Worm (Caenorhabditis elegans) whole organism, young adult: ENCODE data around the gene srx-77.

ENCODE experiments used
- B0336.3 ChIP-seq: fragments of 200-800 bp; sonication (Bioruptor generic); IDR thresholded peaks from 2 replicates; pipeline ENCODE4 v1.3.6; 2022; ENCODE audit warnings: missing genetic modification characterization, missing compliant biosample characterization
- C17E4.6 ChIP-seq: fragments of 200-800 bp; sonication (Bioruptor generic); IDR thresholded peaks from 2 replicates; pipeline ENCODE4 v1.3.6; 2022; ENCODE audit warnings: missing genetic modification reagents, missing genetic modification characterization, missing compliant biosample characterization
- D2030.7 ChIP-seq: fragments of 200-800 bp; sonication (Bioruptor generic); IDR thresholded peaks from 2 replicates; pipeline ENCODE4 v1.3.6; 2022; ENCODE audit warnings: missing genetic modification reagents, missing genetic modification characterization, missing compliant biosample characterization
- F52B5.7 ChIP-seq: sonication (generic microtip); optimal IDR thresholded peaks from 2 replicates; lab custom pipeline; 2016; ENCODE audit warnings: mild to moderate bottlenecking, missing genetic modification characterization, missing compliant biosample characterization
- F57A8.1 ChIP-seq: fragments of 200-800 bp; sonication (Bioruptor generic); optimal IDR thresholded peaks from 2 replicates; lab custom pipeline; 2018; ENCODE audit warnings: mild to moderate bottlenecking, missing genetic modification characterization, moderate library complexity, missing compliant biosample characterization
- T07F8.4 ChIP-seq: sonication (generic microtip); optimal IDR thresholded peaks from 2 replicates; lab custom pipeline; 2016; ENCODE audit warnings: mild to moderate bottlenecking, missing genetic modification characterization, moderate library complexity, missing compliant biosample characterization
- ZK185.1 ChIP-seq: sonication (generic microtip); optimal IDR thresholded peaks from 2 replicates; lab custom pipeline; 2016; ENCODE audit warnings: mild to moderate bottlenecking, missing genetic modification characterization, missing compliant biosample characterization; ENCODE audit not compliant: poor library complexity, severe bottlenecking
- akir-1 ChIP-seq: fragments of 200-800 bp; sonication (Bioruptor generic); optimal IDR thresholded peaks from 2 replicates; lab custom pipeline; 2018; ENCODE audit warnings: mild to moderate bottlenecking, missing genetic modification characterization, moderate library complexity, missing compliant biosample characterization
- aptf-2 ChIP-seq: fragments of 200-800 bp; sonication (Bioruptor generic); conservative IDR thresholded peaks from 2 replicates; pipeline ENCODE4 v1.3.6; 2022; ENCODE audit warnings: missing genetic modification reagents, missing genetic modification characterization, missing compliant biosample characterization
- atf-7 ChIP-seq: sonication (generic microtip); optimal IDR thresholded peaks from 2 replicates; lab custom pipeline; 2017; ENCODE audit warnings: mild to moderate bottlenecking, missing genetic modification characterization, missing compliant biosample characterization
- attf-3 ChIP-seq: fragments of 200-800 bp; sonication (Bioruptor generic); conservative IDR thresholded peaks from 2 replicates; pipeline ENCODE4 v1.3.6; 2022; ENCODE audit warnings: missing genetic modification reagents, missing genetic modification characterization, missing compliant biosample characterization
- bed-1 ChIP-seq: fragments of 200-800 bp; sonication (Bioruptor generic); IDR thresholded peaks from 2 replicates; pipeline ENCODE4 v1.3.6; 2022; ENCODE audit warnings: missing genetic modification reagents, missing genetic modification characterization, missing compliant biosample characterization
- cebp-2 ChIP-seq: fragments of 200-800 bp; sonication (Bioruptor generic); IDR thresholded peaks from 2 replicates; pipeline ENCODE4 v1.3.6; 2022; ENCODE audit warnings: missing genetic modification characterization, missing compliant biosample characterization
- ceh-100 ChIP-seq: fragments of 200-800 bp; sonication (Bioruptor generic); IDR thresholded peaks from 2 replicates; pipeline ENCODE4 v1.3.6; 2022; ENCODE audit warnings: missing genetic modification reagents, missing genetic modification characterization, missing compliant biosample characterization
- ceh-91 ChIP-seq: fragments of 200-800 bp; sonication (Bioruptor generic); IDR thresholded peaks from 2 replicates; pipeline ENCODE4 v1.3.6; 2022; ENCODE audit warnings: missing genetic modification reagents, missing genetic modification characterization, missing compliant biosample characterization
- dox-1 ChIP-seq: fragments of 200-800 bp; sonication (Bioruptor generic); IDR thresholded peaks from 2 replicates; pipeline ENCODE4 v1.3.6; 2022; ENCODE audit warnings: missing genetic modification reagents, missing genetic modification characterization, missing compliant biosample characterization
- dpff-1 ChIP-seq: sonication (generic microtip); optimal IDR thresholded peaks from 2 replicates; lab custom pipeline; 2017; ENCODE audit warnings: mild to moderate bottlenecking, missing genetic modification characterization, missing compliant biosample characterization
- egl-18 ChIP-seq: fragments of 200-800 bp; sonication (Bioruptor generic); IDR thresholded peaks from 2 replicates; pipeline ENCODE4 v1.3.6; 2022; ENCODE audit warnings: missing genetic modification reagents, missing genetic modification characterization, missing compliant biosample characterization
- ekl-4 ChIP-seq: fragments of 200-800 bp; sonication (Bioruptor generic); IDR thresholded peaks from 2 replicates; pipeline ENCODE4 v1.3.6; 2022; ENCODE audit warnings: missing genetic modification reagents, missing genetic modification characterization, missing compliant biosample characterization
- him-1 ChIP-seq: sonication (generic microtip); optimal IDR thresholded peaks from 2 replicates; lab custom pipeline; 2016; ENCODE audit warnings: missing genotype, missing genetic modification reagents, missing genetic modification characterization, missing compliant biosample characterization
- hlh-12 ChIP-seq: sonication (generic microtip); optimal IDR thresholded peaks from 2 replicates; lab custom pipeline; 2016; ENCODE audit warnings: missing genetic modification characterization, missing compliant biosample characterization
- lin-40 ChIP-seq: sonication (generic microtip); optimal IDR thresholded peaks from 2 replicates; lab custom pipeline; 2016; ENCODE audit warnings: missing genetic modification characterization, mild to moderate bottlenecking, missing compliant biosample characterization, missing genotype, missing genetic modification reagents
- lir-1 ChIP-seq: fragments of 200-800 bp; sonication (Bioruptor generic); conservative IDR thresholded peaks from 2 replicates; pipeline ENCODE4 v1.3.6; 2022; ENCODE audit warnings: missing genetic modification reagents, missing genetic modification characterization, missing compliant biosample characterization
- madf-10 ChIP-seq: sonication (generic microtip); optimal IDR thresholded peaks from 2 replicates; lab custom pipeline; 2016; ENCODE audit warnings: mild to moderate bottlenecking, missing genetic modification characterization, missing compliant biosample characterization
- madf-6 ChIP-seq: fragments of 200-800 bp; sonication (Bioruptor generic); IDR thresholded peaks from 2 replicates; pipeline ENCODE4 v1.3.6; 2022; ENCODE audit warnings: missing genetic modification reagents, missing genetic modification characterization, missing compliant biosample characterization
- madf-8 ChIP-seq: fragments of 200-800 bp; sonication (Bioruptor generic); conservative IDR thresholded peaks from 2 replicates; pipeline ENCODE4 v1.3.6; 2022; ENCODE audit warnings: missing genetic modification reagents, missing genetic modification characterization, missing compliant biosample characterization
- nfyb-1 ChIP-seq: fragments of 200-800 bp; sonication (Bioruptor generic); IDR thresholded peaks from 2 replicates; pipeline ENCODE4 v1.3.6; 2022; ENCODE audit warnings: missing genetic modification reagents, missing genetic modification characterization, missing compliant biosample characterization
- pbrm-1 ChIP-seq: fragments of 200-800 bp; sonication (Bioruptor generic); IDR thresholded peaks from 2 replicates; pipeline ENCODE4 v1.3.6; 2022; ENCODE audit warnings: missing genetic modification reagents, missing genetic modification characterization, missing compliant biosample characterization
- rec-8 ChIP-seq, 2 experiments: sonication (generic microtip); optimal IDR thresholded peaks; 2 replicates each; lab custom pipeline; 2016; ENCODE audit warnings: mild to moderate bottlenecking in 2 of 2, missing genetic modification characterization in 2 of 2, missing genetic modification reagents in 2 of 2, missing genotype in 2 of 2, missing biosample characterization in 1 of 2, missing compliant biosample characterization in 1 of 2, moderate library complexity in 1 of 2
- snpc-1.1 ChIP-seq: sonication (generic microtip); optimal IDR thresholded peaks from 2 replicates; lab custom pipeline; 2017; ENCODE audit warnings: missing genetic modification characterization, mild to moderate bottlenecking, missing compliant biosample characterization, antibody characterized with exemption, moderate library complexity, missing genotype, missing genetic modification reagents; ENCODE audit not compliant: insufficient read depth
- snpc-1.3 ChIP-seq: sonication (generic microtip); optimal IDR thresholded peaks from 2 replicates; lab custom pipeline; 2017; ENCODE audit warnings: missing genetic modification characterization, mild to moderate bottlenecking, missing compliant biosample characterization, antibody characterized with exemption, moderate library complexity, missing genotype, missing genetic modification reagents; ENCODE audit not compliant: insufficient read depth
- snpc-4 ChIP-seq, 5 experiments: fragments of 150-350 bp in 1 of 5; sonication (generic microtip) in 4 of 5; optimal IDR thresholded peaks; 2 replicates each; lab custom pipeline; 2014 to 2018; ENCODE audit warnings: missing genetic modification characterization in 5 of 5, missing biosample characterization in 3 of 5, antibody characterized with exemption in 2 of 5, mild to moderate bottlenecking in 2 of 5, missing compliant biosample characterization in 2 of 5, missing genotype in 2 of 5, moderate library complexity in 2 of 5, missing genetic modification reagents in 1 of 5
- somi-1 ChIP-seq: fragments of 200-800 bp; sonication (Bioruptor generic); optimal IDR thresholded peaks from 2 replicates; lab custom pipeline; 2018; ENCODE audit warnings: mild to moderate bottlenecking, missing genetic modification characterization, missing compliant biosample characterization
- tbp1 ChIP-seq: fragments of 200-800 bp; sonication (Bioruptor generic); optimal IDR thresholded peaks from 2 replicates; lab custom pipeline; 2018; ENCODE audit warnings: mild to moderate bottlenecking, missing genetic modification characterization, missing compliant biosample characterization
- unc-130 ChIP-seq: sonication (generic microtip); optimal IDR thresholded peaks from 2 replicates; lab custom pipeline; 2016; ENCODE audit warnings: missing genetic modification reagents, missing genetic modification characterization, missing compliant biosample characterization
- xnd-1 ChIP-seq: sonication (generic microtip); optimal IDR thresholded peaks from 2 replicates; lab custom pipeline; 2016; ENCODE audit warnings: missing genotype, missing genetic modification reagents, missing genetic modification characterization, missing compliant biosample characterization
- ztf-28 ChIP-seq: fragments of 200-800 bp; sonication (Bioruptor generic); IDR thresholded peaks from 2 replicates; pipeline ENCODE4 v1.3.6; 2022; ENCODE audit warnings: missing genetic modification reagents, missing genetic modification characterization, missing compliant biosample characterization
- ztf-3 ChIP-seq: fragments of 200-800 bp; sonication (Bioruptor generic); optimal IDR thresholded peaks from 2 replicates; lab custom pipeline; 2018; ENCODE audit warnings: mild to moderate bottlenecking, missing genetic modification characterization, missing compliant biosample characterization
- ztf-6 ChIP-seq: fragments of 200-800 bp; sonication (Bioruptor generic); IDR thresholded peaks from 2 replicates; pipeline ENCODE4 v1.3.6; 2022; ENCODE audit warnings: missing genetic modification reagents, missing genetic modification characterization, missing compliant biosample characterization

srx-77 gene

ce11 chrV:4686680-4687470, 18.3 kb upstream of the srx-77 start, which contains the start of gene taf-10 (continued):
- no peak for TF ChIP-seq snpc-1.1 (tag; lab: Kevin White, UChicago)
- peak; percentile 18; the same call in 1 of the 2 replicates for TF ChIP-seq madf-8 (GFP tag; lab: Robert Waterston, UW)
- no peak for TF ChIP-seq F52B5.7 (tag; lab: Kevin White, UChicago)
- TF ChIP-seq C17E4.6 (GFP tag; lab: Robert Waterston, UW) = no peak
- no peak for TF ChIP-seq D2030.7
- TF ChIP-seq B0336.3 (GFP tag; lab: Robert Waterston, UW) = no peak
- no peak for TF ChIP-seq ZK185.1 (tag; lab: Kevin White, UChicago)
- peak; percentile 9 for TF ChIP-seq tbp1 (GFP tag; lab: Kevin White, UChicago)
- peak; percentile 49; the same call in 1 of the 2 replicates for TF ChIP-seq pbrm-1 (GFP tag; lab: Robert Waterston, UW)
- no peak for TF ChIP-seq egl-18 (GFP tag; lab: Robert Waterston, UW)
- TF ChIP-seq madf-6 (GFP tag; lab: Robert Waterston, UW) = peak; percentile 17; the same call in 1 of the 2 replicates
- TF ChIP-seq snpc-4 (GFP tag; optimal IDR thresholded peaks at IDR 0.05; lab: Kevin White, UChicago) = no peak
- no peak for TF ChIP-seq snpc-4 (tag; optimal IDR thresholded peaks at IDR 0.05; lab: Kevin White, UChicago)
- no peak for TF ChIP-seq him-1 (tag; lab: Kevin White, UChicago)
- TF ChIP-seq bed-1 = no peak
- TF ChIP-seq akir-1 (GFP tag; lab: Kevin White, UChicago) = no peak
- no peak for TF ChIP-seq dpff-1 (tag; lab: Kevin White, UChicago)
- peak; percentile 13 for TF ChIP-seq lin-40
- 0 out of 2 replicates have a peak, but pooled peaks have one; percentile 25 for TF ChIP-seq attf-3 (GFP tag; lab: Robert Waterston, UW)
- TF ChIP-seq ztf-6 (GFP tag; lab: Robert Waterston, UW) = no peak
- no peak for TF ChIP-seq hlh-12 (tag; lab: Kevin White, UChicago)
- TF ChIP-seq ztf-28 (GFP tag; lab: Robert Waterston, UW) = no peak
- TF ChIP-seq ztf-3 = no peak
- peak; percentile 60 for TF ChIP-seq dox-1
- no peak for TF ChIP-seq lir-1
- TF ChIP-seq somi-1 (GFP tag; lab: Kevin White, UChicago) = no peak
- TF ChIP-seq T07F8.4 (tag; lab: Kevin White, UChicago) = no peak
- no peak for TF ChIP-seq atf-7 (tag; lab: Kevin White, UChicago)
- TF ChIP-seq aptf-2 = no peak
- TF ChIP-seq ceh-100 (GFP tag; lab: Robert Waterston, UW) = peak; percentile 15; the same call in 1 of the 2 replicates
- TF ChIP-seq rec-8 (tag; optimal IDR thresholded peaks at IDR 0.05; lab: Kevin White, UChicago) = no peak
- TF ChIP-seq nfyb-1 = 0 out of 2 replicates have a peak, but pooled peaks have one; percentile 51
- no peak for TF ChIP-seq madf-10 (tag; lab: Kevin White, UChicago)
- no peak for TF ChIP-seq ceh-91 (GFP tag; lab: Robert Waterston, UW)
- TF ChIP-seq cebp-2 (GFP tag; lab: Robert Waterston, UW) = no peak
- TF ChIP-seq snpc-1.3 (tag; lab: Kevin White, UChicago) = no peak
- no peak for TF ChIP-seq F57A8.1
- no peak for TF ChIP-seq xnd-1
- TF ChIP-seq ekl-4 (GFP tag; lab: Robert Waterston, UW) = no peak
- TF ChIP-seq unc-130 (GFP tag; lab: Kevin White, UChicago) = no peak
